Worm (Caenorhabditis elegans) whole organism, L4 larva: ENCODE measurements around the gene ZK673.6.

Experiments used
- attf-4 ChIP-seq: sonication (generic microtip); optimal IDR thresholded peaks from 3 replicates; lab custom pipeline; 2017; ENCODE audit warnings: missing biosample characterization, missing genetic modification characterization
- ceh-20 ChIP-seq: fragments of 200-800 bp; sonication (Bioruptor generic); IDR thresholded peaks from 2 replicates; pipeline ENCODE4 v1.3.6; 2022; ENCODE audit warnings: missing genetic modification reagents, missing genetic modification characterization, missing compliant biosample characterization
- snpc-1.2 ChIP-seq: fragments of 200-800 bp; sonication (Bioruptor generic); IDR thresholded peaks from 2 replicates; pipeline ENCODE4 v1.3.6; 2022; ENCODE audit warnings: missing genetic modification reagents, missing genetic modification characterization, missing compliant biosample characterization

- TF ChIP-seq ceh-20 (GFP tag; lab: Robert Waterston, UW) = no peak
- no peak for TF ChIP-seq snpc-1.2 (GFP tag; lab: Robert Waterston, UW)
- TF ChIP-seq attf-4 = no peak
These were observed 43.8 kb upstream of the ZK673.6 start for ce11 chrII:10507906-10508305.
